Fruit fly (Drosophila melanogaster) whole organism, embryonic: ENCODE results near the gene HHEX.
A peak's percentile ranks its signal among the peaks of the same experiment; 100 is the strongest.

ENCODE experiments used
- CG10979 ChIP-seq: fragments of 200-800 bp; sonication (Bioruptor generic); optimal IDR thresholded peaks from 2 replicates; lab custom pipeline; 2018; ENCODE audit warnings: missing biosample characterization, mild to moderate bottlenecking, missing genetic modification characterization, moderate library complexity
- CG12236 ChIP-seq: fragments of 200-800 bp; sonication (Bioruptor generic); optimal IDR thresholded peaks from 2 replicates; lab custom pipeline; 2016; ENCODE audit warnings: missing biosample characterization, missing genetic modification characterization
- CG14860 ChIP-seq: fragments of 200-800 bp; sonication (Bioruptor generic); IDR thresholded peaks from 3 replicates; pipeline ENCODE4 v1.3.6; 2022; ENCODE audit warnings: missing biosample characterization, missing genetic modification characterization; ENCODE audit not compliant: partially characterized antibody
- CG15696 ChIP-seq: fragments of 200-800 bp; sonication (Bioruptor generic); optimal IDR thresholded peaks from 2 replicates; lab custom pipeline; 2019; ENCODE audit warnings: missing biosample characterization, mild to moderate bottlenecking, missing genetic modification characterization, moderate library complexity
- CG16779 ChIP-seq: fragments of 200-800 bp; sonication (Bioruptor generic); IDR thresholded peaks from 2 replicates; pipeline ENCODE4 v1.3.6; 2022; ENCODE audit warnings: missing biosample characterization, missing genetic modification characterization
- CG17385 ChIP-seq: fragments of 200-800 bp; sonication (Bioruptor generic); optimal IDR thresholded peaks from 3 replicates; lab custom pipeline; 2018; ENCODE audit warnings: missing biosample characterization, mild to moderate bottlenecking, missing genetic modification characterization
- CG17829 ChIP-seq: fragments of 200-800 bp; optimal IDR thresholded peaks from 2 replicates; lab custom pipeline; 2019; ENCODE audit warnings: missing biosample characterization, mild to moderate bottlenecking, missing genetic modification characterization, moderate library complexity
- CG18599 ChIP-seq: fragments of 200-800 bp; sonication (Bioruptor generic); optimal IDR thresholded peaks from 3 replicates; lab custom pipeline; 2017; ENCODE audit warnings: missing biosample characterization, missing genetic modification characterization, mild to moderate bottlenecking, moderate library complexity, missing genetic modification reagents
- CG3407 ChIP-seq: fragments of 200-800 bp; sonication (Bioruptor generic); optimal IDR thresholded peaks from 2 replicates; lab custom pipeline; 2018; ENCODE audit warnings: missing biosample characterization, mild to moderate bottlenecking, missing genetic modification characterization
- CG34224 ChIP-seq: fragments of 200-800 bp; sonication (Bioruptor generic); IDR thresholded peaks from 3 replicates; pipeline ENCODE4 v1.3.6; 2022; ENCODE audit warnings: missing biosample characterization, missing genetic modification characterization; ENCODE audit not compliant: partially characterized antibody
- CG4360 ChIP-seq: fragments of 200-800 bp; sonication (Bioruptor generic); IDR thresholded peaks from 2 replicates; pipeline ENCODE4 v1.3.6; 2022; ENCODE audit warnings: missing biosample characterization, missing genetic modification characterization
- CG4730 ChIP-seq: fragments of 200-800 bp; sonication (Bioruptor generic); IDR thresholded peaks from 2 replicates; pipeline ENCODE4 v1.3.6; 2022; ENCODE audit warnings: missing biosample characterization, missing genetic modification characterization
- CG5180 ChIP-seq: fragments of 200-800 bp; sonication (Bioruptor generic); optimal IDR thresholded peaks from 3 replicates; lab custom pipeline; 2017; ENCODE audit warnings: missing biosample characterization, missing genetic modification characterization, mild to moderate bottlenecking, moderate library complexity, missing genetic modification reagents
- CG6175 ChIP-seq: fragments of 200-800 bp; sonication (Bioruptor generic); IDR thresholded peaks from 3 replicates; pipeline ENCODE4 v1.3.6; 2022; ENCODE audit warnings: missing biosample characterization, missing genetic modification characterization
- CG7963 ChIP-seq: fragments of 200-800 bp; sonication (Bioruptor generic); IDR thresholded peaks from 3 replicates; pipeline ENCODE4 v1.3.6; 2022; ENCODE audit warnings: missing biosample characterization, missing genetic modification characterization; ENCODE audit not compliant: partially characterized antibody
- CG8388 ChIP-seq: fragments of 200-800 bp; sonication (Bioruptor generic); optimal IDR thresholded peaks from 2 replicates; lab custom pipeline; 2019; ENCODE audit warnings: missing biosample characterization, mild to moderate bottlenecking, missing genetic modification characterization, moderate library complexity
- Kr ChIP-seq: fragments of 200-800 bp; sonication (Bioruptor generic); optimal IDR thresholded peaks from 2 replicates; lab custom pipeline; 2017; ENCODE audit warnings: missing biosample characterization, mild to moderate bottlenecking, missing genetic modification characterization
- MTF-1 ChIP-seq: fragments of 200-800 bp; sonication (Bioruptor generic); optimal IDR thresholded peaks from 2 replicates; lab custom pipeline; 2018; ENCODE audit warnings: missing biosample characterization, mild to moderate bottlenecking, missing genetic modification characterization, borderline replicate concordance
- Mad ChIP-seq: fragments of 200-800 bp; sonication (Bioruptor generic); optimal IDR thresholded peaks from 2 replicates; lab custom pipeline; 2016; ENCODE audit warnings: missing biosample characterization, missing genetic modification characterization
- Myb ChIP-seq: fragments of 200-800 bp; sonication (Bioruptor generic); optimal IDR thresholded peaks from 2 replicates; lab custom pipeline; 2016; ENCODE audit warnings: missing biosample characterization, missing genetic modification characterization
- Oli ChIP-seq: fragments of 200-800 bp; sonication (Bioruptor generic); optimal IDR thresholded peaks from 2 replicates; lab custom pipeline; 2018; ENCODE audit warnings: missing biosample characterization, mild to moderate bottlenecking, missing genetic modification characterization, moderate library complexity
- Stat92E ChIP-seq, 3 experiments: fragments of >200 bp in 2 of 3; fragments of 200-800 bp in 1 of 3; sonication (Bioruptor generic) in 1 of 3; optimal IDR thresholded peaks; 2 replicates each; lab custom pipeline; 2017 to 2019; ENCODE audit warnings: missing biosample characterization in 3 of 3, missing genetic modification characterization in 3 of 3, mild to moderate bottlenecking in 1 of 3, moderate library complexity in 1 of 3
- TFAM ChIP-seq: fragments of 200-800 bp; sonication (Bioruptor generic); optimal IDR thresholded peaks from 2 replicates; lab custom pipeline; 2017; ENCODE audit warnings: missing biosample characterization, missing genetic modification characterization, inconsistent platforms
- abd-A ChIP-seq: fragments of 200-800 bp; sonication (Bioruptor generic); optimal IDR thresholded peaks from 3 replicates; lab custom pipeline; 2019; ENCODE audit warnings: missing biosample characterization, mild to moderate bottlenecking, missing genetic modification characterization, moderate library complexity
- ac ChIP-seq: fragments of 200-800 bp; sonication (Bioruptor generic); optimal IDR thresholded peaks from 3 replicates; lab custom pipeline; 2017; ENCODE audit warnings: missing biosample characterization, mild to moderate bottlenecking, missing genetic modification characterization
- ase ChIP-seq: fragments of 200-800 bp; sonication (Bioruptor generic); IDR thresholded peaks from 3 replicates; pipeline ENCODE4 v1.3.6; 2022; ENCODE audit warnings: missing biosample characterization, missing genetic modification characterization
- cad ChIP-seq: fragments of >200 bp; optimal IDR thresholded peaks from 2 replicates; lab custom pipeline; 2017; ENCODE audit warnings: missing biosample characterization, missing genetic modification characterization
- caup ChIP-seq: fragments of 200-800 bp; sonication (Bioruptor generic); optimal IDR thresholded peaks from 3 replicates; lab custom pipeline; 2017; ENCODE audit warnings: missing biosample characterization, mild to moderate bottlenecking, missing genetic modification characterization, moderate library complexity; ENCODE audit not compliant: severe bottlenecking
- cg ChIP-seq: fragments of 200-800 bp; sonication (Bioruptor generic); optimal IDR thresholded peaks from 3 replicates; lab custom pipeline; 2019; ENCODE audit warnings: missing biosample characterization, mild to moderate bottlenecking, missing genetic modification characterization, moderate library complexity
- ci ChIP-seq: fragments of 200-800 bp; sonication (Bioruptor generic); IDR thresholded peaks from 3 replicates; pipeline ENCODE4 v1.3.6; 2022; ENCODE audit warnings: missing biosample characterization, missing genetic modification characterization
- da ChIP-seq: fragments of 200-800 bp; sonication (Bioruptor generic); optimal IDR thresholded peaks from 2 replicates; lab custom pipeline; 2016; ENCODE audit warnings: missing biosample characterization, missing genetic modification characterization
- dysf ChIP-seq: fragments of 200-800 bp; sonication (Bioruptor generic); IDR thresholded peaks from 3 replicates; pipeline ENCODE4 v1.3.6; 2022; ENCODE audit warnings: missing biosample characterization, missing genetic modification characterization
- gcm ChIP-seq: fragments of 200-800 bp; sonication (Bioruptor generic); optimal IDR thresholded peaks from 2 replicates; lab custom pipeline; 2019; ENCODE audit warnings: missing biosample characterization, mild to moderate bottlenecking, missing genetic modification characterization, moderate library complexity
- gem ChIP-seq: fragments of 200-800 bp; sonication (Bioruptor generic); optimal IDR thresholded peaks from 2 replicates; lab custom pipeline; 2019; ENCODE audit warnings: missing biosample characterization, mild to moderate bottlenecking, missing genetic modification characterization, moderate library complexity
- gsb ChIP-seq: fragments of 200-800 bp; sonication (Bioruptor generic); IDR thresholded peaks from 2 replicates; pipeline ENCODE4 v1.3.6; 2022; ENCODE audit warnings: missing biosample characterization, missing genetic modification characterization
- hth ChIP-seq: fragments of >200 bp; optimal IDR thresholded peaks from 2 replicates; lab custom pipeline; 2017; ENCODE audit warnings: inconsistent platforms
- kah ChIP-seq: fragments of 200-800 bp; sonication (Bioruptor generic); optimal IDR thresholded peaks from 2 replicates; lab custom pipeline; 2018; ENCODE audit warnings: missing biosample characterization, mild to moderate bottlenecking, missing genetic modification characterization
- klu ChIP-seq: fragments of 200-800 bp; sonication (Bioruptor generic); IDR thresholded peaks from 2 replicates; pipeline ENCODE4 v1.3.6; 2022; ENCODE audit warnings: missing biosample characterization, missing genetic modification characterization
- kni ChIP-seq: fragments of 200-800 bp; sonication (Bioruptor generic); optimal IDR thresholded peaks from 3 replicates; lab custom pipeline; 2017; ENCODE audit warnings: mild to moderate bottlenecking, missing biosample characterization, missing genetic modification reagents, missing genetic modification characterization
- pita ChIP-seq: fragments of 200-800 bp; sonication (Bioruptor generic); optimal IDR thresholded peaks from 2 replicates; lab custom pipeline; 2017; ENCODE audit warnings: missing biosample characterization, mild to moderate bottlenecking, missing genetic modification characterization
- slou ChIP-seq: fragments of 200-800 bp; sonication (Bioruptor generic); optimal IDR thresholded peaks from 3 replicates; lab custom pipeline; 2016; ENCODE audit warnings: missing biosample characterization, missing genetic modification characterization
- sob ChIP-seq: fragments of 200-800 bp; sonication (Bioruptor generic); IDR thresholded peaks from 2 replicates; pipeline ENCODE4 v1.3.6; 2022; ENCODE audit warnings: missing biosample characterization, missing genetic modification characterization
- sr ChIP-seq: fragments of 200-800 bp; sonication (Bioruptor generic); IDR thresholded peaks from 3 replicates; pipeline ENCODE4 v1.3.6; 2022; ENCODE audit warnings: missing biosample characterization, missing genetic modification characterization
- tup ChIP-seq: fragments of 200-800 bp; sonication (Bioruptor generic); optimal IDR thresholded peaks from 2 replicates; lab custom pipeline; 2016; ENCODE audit warnings: missing biosample characterization, mild to moderate bottlenecking, missing genetic modification characterization, moderate library complexity
- zen ChIP-seq: fragments of 200-800 bp; sonication (Bioruptor generic); optimal IDR thresholded peaks from 3 replicates; lab custom pipeline; 2018; ENCODE audit warnings: missing biosample characterization, mild to moderate bottlenecking, missing genetic modification characterization, moderate library complexity

HHEX gene

dm6 chr3R:21112742-21113465 is 32.2 kb upstream of the HHEX start (continued):
- TF ChIP-seq CG3407 (peak; percentile 90), ase (GFP tag; lab: Robert Waterston, UW) (peak; percentile 86), tup (peak; percentile 84), CG18599 (GFP tag; lab: Kevin White, UChicago) (peak; percentile 92), Kr (GFP tag; lab: Kevin White, UChicago) (peak; percentile 25), CG10979 (tag; lab: Kevin White, UChicago) (peak; percentile 85), zen (tag; lab: Kevin White, UChicago) (peak; percentile 87), CG17385 (GFP tag; lab: Kevin White, UChicago) (peak; percentile 83), CG15696 (tag; lab: Kevin White, UChicago) (peak; percentile 82), dysf (GFP tag; lab: Robert Waterston, UW) (peak; percentile 89), ac (peak; percentile 75), sob (GFP tag; lab: Robert Waterston, UW) (peak; percentile 89), kah (peak; percentile 78), sr (peak; percentile 76; the same call in 2 of the 3 replicates), CG4730 (GFP tag; lab: Robert Waterston, UW) (peak; percentile 85), hth (lab: Kevin White, UChicago) (no peak), ci (peak; percentile 94), caup (GFP tag; lab: Kevin White, UChicago) (peak; percentile 89), Oli (tag; lab: Kevin White, UChicago) (peak; percentile 90), TFAM (GFP tag; lab: Kevin White, UChicago) (peak; percentile 67), da (GFP tag; lab: Kevin White, UChicago) (peak; percentile 44), pita (GFP tag; lab: Kevin White, UChicago) (no peak), CG34224 (GFP tag; lab: Robert Waterston, UW) (no peak), klu (GFP tag; lab: Robert Waterston, UW) (peak; percentile 67), CG16779 (GFP tag; lab: Robert Waterston, UW) (peak; percentile 81), kni (GFP tag; lab: Kevin White, UChicago) (peak; percentile 67), cg (GFP tag; lab: Kevin White, UChicago) (no peak), CG6175 (peak; percentile 46; the same call in 1 of the 3 replicates), gcm (GFP tag; lab: Kevin White, UChicago) (peak; percentile 86), CG7963 (GFP tag; lab: Robert Waterston, UW) (no peak), Myb (peak; percentile 77), slou (GFP tag; lab: Kevin White, UChicago) (peak; percentile 74), CG14860 (GFP tag; lab: Robert Waterston, UW) (no peak), CG17829 (tag; lab: Kevin White, UChicago) (peak; percentile 87), gsb (GFP tag; lab: Robert Waterston, UW) (peak; percentile 76), CG4360 (GFP tag; lab: Robert Waterston, UW) (peak; percentile 51), MTF-1 (GFP tag; lab: Kevin White, UChicago) (peak; percentile 89), CG8388 (peak; percentile 89), Stat92E (GFP tag; optimal IDR thresholded peaks at IDR 0.05; lab: Kevin White, UChicago) (no peak), cad (no peak), Mad (GFP tag; lab: Kevin White, UChicago) (peak; percentile 82), CG12236 (GFP tag; lab: Kevin White, UChicago) (peak; percentile 88), gem (peak; percentile 94), CG5180 (GFP tag; lab: Kevin White, UChicago) (peak; percentile 40), abd-A (tag; lab: Kevin White, UChicago) (no peak)
- TF ChIP-seq, all 482 proteins: peak for 402
